Worm (Caenorhabditis elegans) whole organism, L2 larva: ENCODE data around the gene F09E5.8.
"Not testable (repeated sequence)": the region's sequence is repeated elsewhere in the genome, so short reads cannot be mapped to it uniquely, and the experiment has no call there.

Source experiments
- C34F6.9 ChIP-seq: fragments of 150-350 bp; optimal IDR thresholded peaks from 2 replicates; lab custom pipeline; 2014; ENCODE audit warnings: missing biosample characterization, missing genetic modification characterization
- F13H6.1 ChIP-seq: sonication (generic microtip); optimal IDR thresholded peaks from 2 replicates; lab custom pipeline; 2016; ENCODE audit warnings: missing genetic modification characterization, missing compliant biosample characterization
- alr-1 ChIP-seq: fragments of 150-350 bp; optimal IDR thresholded peaks from 2 replicates; lab custom pipeline; 2014; ENCODE audit warnings: missing biosample characterization, missing genetic modification characterization
- aly-2 ChIP-seq: fragments of 150-350 bp; optimal IDR thresholded peaks from 2 replicates; lab custom pipeline; 2014; ENCODE audit warnings: missing biosample characterization, missing genetic modification characterization
- ama-1 ChIP-seq: fragments of 150-350 bp; optimal IDR thresholded peaks from 2 replicates; lab custom pipeline; 2018; ENCODE audit warnings: inconsistent platforms
- blmp-1 ChIP-seq: sonication (generic microtip); optimal IDR thresholded peaks from 2 replicates; lab custom pipeline; 2017; ENCODE audit warnings: missing genetic modification characterization, mild to moderate bottlenecking, missing compliant biosample characterization, antibody characterized with exemption, moderate library complexity; ENCODE audit not compliant: insufficient read depth
- ceh-82 ChIP-seq: fragments of 150-350 bp; optimal IDR thresholded peaks from 2 replicates; lab custom pipeline; 2014; ENCODE audit warnings: missing biosample characterization, missing genetic modification characterization
- crh-2 ChIP-seq: sonication (generic microtip); optimal IDR thresholded peaks from 2 replicates; lab custom pipeline; 2017; ENCODE audit warnings: missing biosample characterization, missing genetic modification characterization
- dmd-4 ChIP-seq: sonication (generic microtip); optimal IDR thresholded peaks from 2 replicates; lab custom pipeline; 2017; ENCODE audit warnings: missing biosample characterization, missing genetic modification characterization
- egl-27 ChIP-seq: sonication (generic microtip); optimal IDR thresholded peaks from 3 replicates; lab custom pipeline; 2017; ENCODE audit warnings: missing biosample characterization, missing genetic modification reagents, missing genetic modification characterization
- elt-1 ChIP-seq: fragments of 150-350 bp; optimal IDR thresholded peaks from 2 replicates; lab custom pipeline; 2014; ENCODE audit warnings: missing biosample characterization, missing genetic modification characterization
- elt-3 ChIP-seq: sonication (generic microtip); optimal IDR thresholded peaks from 2 replicates; lab custom pipeline; 2017; ENCODE audit warnings: missing biosample characterization, missing genetic modification characterization
- fos-1 ChIP-seq: fragments of 150-350 bp; optimal IDR thresholded peaks from 2 replicates; lab custom pipeline; 2014; ENCODE audit warnings: missing biosample characterization, missing genetic modification characterization
- gmeb-1 ChIP-seq: fragments of 150-350 bp; optimal IDR thresholded peaks from 2 replicates; lab custom pipeline; 2014; ENCODE audit warnings: missing biosample characterization, missing genetic modification characterization
- lin-11 ChIP-seq: fragments of 150-350 bp; sonication (generic microtip); optimal IDR thresholded peaks from 2 replicates; lab custom pipeline; 2014; ENCODE audit warnings: missing biosample characterization, missing genetic modification characterization, inconsistent platforms, mixed read lengths
- lin-13 ChIP-seq: fragments of 150-350 bp; optimal IDR thresholded peaks from 2 replicates; lab custom pipeline; 2014; ENCODE audit warnings: missing biosample characterization, missing genetic modification reagents, missing genetic modification characterization
- lin-39 ChIP-seq: fragments of 150-350 bp; optimal IDR thresholded peaks from 2 replicates; lab custom pipeline; 2014; ENCODE audit warnings: missing biosample characterization, missing genetic modification reagents, missing genetic modification characterization
- lsy-2 ChIP-seq, 2 experiments: fragments of 150-350 bp in 1 of 2; sonication (generic microtip) in 1 of 2; optimal IDR thresholded peaks; 2 replicates each; lab custom pipeline; 2014 to 2017; ENCODE audit warnings: missing biosample characterization in 2 of 2, missing genetic modification characterization in 2 of 2
- mab-5 ChIP-seq: fragments of 150-350 bp; optimal IDR thresholded peaks from 2 replicates; lab custom pipeline; 2014; ENCODE audit warnings: missing biosample characterization, missing genetic modification characterization
- mbf-1 ChIP-seq: sonication (generic microtip); optimal IDR thresholded peaks from 2 replicates; lab custom pipeline; 2017; ENCODE audit warnings: missing biosample characterization, missing genetic modification characterization
- mdl-1 ChIP-seq, 2 experiments: fragments of 150-350 bp in 1 of 2; sonication (generic microtip) in 1 of 2; optimal IDR thresholded peaks; 2 replicates each; lab custom pipeline; 2017; ENCODE audit warnings: missing biosample characterization in 2 of 2, missing genetic modification characterization in 2 of 2
- nhr-11 ChIP-seq: fragments of 150-350 bp; optimal IDR thresholded peaks from 2 replicates; lab custom pipeline; 2014; ENCODE audit warnings: missing biosample characterization, missing genetic modification characterization
- nhr-129 ChIP-seq: fragments of 150-350 bp; optimal IDR thresholded peaks from 2 replicates; lab custom pipeline; 2014; ENCODE audit warnings: missing biosample characterization, missing genetic modification characterization
- nhr-21 ChIP-seq: fragments of 150-350 bp; optimal IDR thresholded peaks from 2 replicates; lab custom pipeline; 2014; ENCODE audit warnings: missing biosample characterization, missing genetic modification characterization
- nhr-23 ChIP-seq: fragments of 150-350 bp; optimal IDR thresholded peaks from 2 replicates; lab custom pipeline; 2014; ENCODE audit warnings: missing biosample characterization, missing genetic modification reagents, missing genetic modification characterization
- nhr-237 ChIP-seq: fragments of 150-350 bp; optimal IDR thresholded peaks from 2 replicates; lab custom pipeline; 2014; ENCODE audit warnings: missing biosample characterization, missing genetic modification characterization
- nhr-25 ChIP-seq: fragments of 150-350 bp; sonication (generic microtip); optimal IDR thresholded peaks from 3 replicates; lab custom pipeline; 2014; ENCODE audit warnings: missing biosample characterization, missing genetic modification characterization
- nhr-77 ChIP-seq: fragments of 150-350 bp; optimal IDR thresholded peaks from 2 replicates; lab custom pipeline; 2014; ENCODE audit warnings: missing biosample characterization, missing genetic modification characterization
- skn-1 ChIP-seq: sonication (generic microtip); optimal IDR thresholded peaks from 2 replicates; lab custom pipeline; 2017; ENCODE audit warnings: missing biosample characterization, missing genetic modification characterization
- sma-3 ChIP-seq: sonication (generic microtip); optimal IDR thresholded peaks from 2 replicates; lab custom pipeline; 2016; ENCODE audit warnings: missing genetic modification reagents, missing genetic modification characterization, missing compliant biosample characterization
- sma-9 ChIP-seq, 2 experiments: fragments of 150-350 bp in 1 of 2; sonication (generic microtip) in 1 of 2; optimal IDR thresholded peaks; 2 replicates each; lab custom pipeline; 2014 to 2016; ENCODE audit warnings: missing genetic modification characterization in 2 of 2, mild to moderate bottlenecking in 1 of 2, missing biosample characterization in 1 of 2, missing compliant biosample characterization in 1 of 2, missing genetic modification reagents in 1 of 2, moderate library complexity in 1 of 2
- snpc-4 ChIP-seq: fragments of 150-350 bp; optimal IDR thresholded peaks from 2 replicates; lab custom pipeline; 2014; ENCODE audit warnings: missing biosample characterization, missing genetic modification characterization
- unc-39 ChIP-seq: fragments of 150-350 bp; optimal IDR thresholded peaks from 2 replicates; lab custom pipeline; 2014; ENCODE audit warnings: missing biosample characterization, missing genetic modification characterization
- unc-55 ChIP-seq: fragments of 150-350 bp; sonication (generic microtip); optimal IDR thresholded peaks from 3 replicates; lab custom pipeline; 2014; ENCODE audit warnings: missing biosample characterization, missing genetic modification reagents, missing genetic modification characterization
- unc-62 ChIP-seq: fragments of 150-350 bp; optimal IDR thresholded peaks from 2 replicates; lab custom pipeline; 2014; ENCODE audit warnings: missing biosample characterization, missing genetic modification reagents, missing genetic modification characterization
- zag-1 ChIP-seq: fragments of 150-350 bp; optimal IDR thresholded peaks from 2 replicates; lab custom pipeline; 2014; ENCODE audit warnings: missing biosample characterization, missing genetic modification characterization

The F09E5.8 gene

ce11 chrII:5341573-5341972 lies 8.9 kb upstream of the F09E5.8 start:
- no peak for TF ChIP-seq lin-11
- TF ChIP-seq sma-9 (GFP tag; optimal IDR thresholded peaks at IDR 0.05; lab: Kevin White, UChicago): peak; percentile 5
- TF ChIP-seq sma-9 (tag; optimal IDR thresholded peaks at IDR 0.05; lab: Kevin White, UChicago): no peak
- no peak for TF ChIP-seq unc-55 (GFP tag; lab: Kevin White, UChicago)
- no peak for TF ChIP-seq nhr-77 (tag; lab: Kevin White, UChicago)
- TF ChIP-seq lsy-2 (tag; optimal IDR thresholded peaks at IDR 0.05; lab: Kevin White, UChicago): no peak
- TF ChIP-seq fos-1 (tag; lab: Kevin White, UChicago): no peak
- no peak for TF ChIP-seq gmeb-1 (tag; lab: Kevin White, UChicago)
- TF ChIP-seq nhr-21 (tag; lab: Kevin White, UChicago): peak; percentile 3

- no peak for TF ChIP-seq elt-1 (tag; lab: Kevin White, UChicago)
- no peak for TF ChIP-seq nhr-23
- peak; percentile 22 for TF ChIP-seq sma-9 (GFP tag; optimal IDR thresholded peaks at IDR 0.05; lab: Kevin White, UChicago)
- no peak for TF ChIP-seq sma-9 (tag; optimal IDR thresholded peaks at IDR 0.05; lab: Kevin White, UChicago)
- no peak for TF ChIP-seq dmd-4 (tag; lab: Kevin White, UChicago)
- no peak for TF ChIP-seq unc-62 (GFP tag; lab: Kevin White, UChicago)
- TF ChIP-seq aly-2 (tag; lab: Kevin White, UChicago): no peak
- peak; percentile 11 for TF ChIP-seq sma-3
- TF ChIP-seq skn-1: no peak
- TF ChIP-seq C34F6.9 (tag; lab: Kevin White, UChicago): peak; percentile 6
Measured at ce11 chrII:5342412-5342811, 8.1 kb upstream of the F09E5.8 start.

- no peak for TF ChIP-seq ceh-82 (tag; lab: Kevin White, UChicago)
- TF ChIP-seq nhr-11 (tag; lab: Kevin White, UChicago): no peak
Measured at ce11 chrII:5344775-5345174, 5.7 kb upstream of the F09E5.8 start, which contains the start of gene F09E5.14. Gene F09E5.14 (minus strand): TSS chrII:5344875.

- TF ChIP-seq mab-5 (tag; lab: Kevin White, UChicago): peak; percentile 27
- peak; percentile 54 for TF ChIP-seq F13H6.1 (tag; lab: Kevin White, UChicago)
- peak; percentile 82 for TF ChIP-seq lin-13 (GFP tag; lab: Kevin White, UChicago)
- TF ChIP-seq unc-55 (GFP tag; lab: Kevin White, UChicago): peak; percentile 65
- TF ChIP-seq nhr-21 (tag; lab: Kevin White, UChicago): peak; percentile 37
- peak; percentile 53 to 77 for TF ChIP-seq lsy-2 (tag; optimal IDR thresholded peaks at IDR 0.05; lab: Kevin White, UChicago)
- peak; percentile 94 for TF ChIP-seq gmeb-1 (tag; lab: Kevin White, UChicago)
- TF ChIP-seq snpc-4 (tag; lab: Kevin White, UChicago): peak; percentile 23
- TF ChIP-seq sma-9 (GFP tag; optimal IDR thresholded peaks at IDR 0.05; lab: Kevin White, UChicago): peak; percentile 46
- not testable (repeated sequence) for TF ChIP-seq sma-9 (tag; optimal IDR thresholded peaks at IDR 0.05; lab: Kevin White, UChicago)
- peak; percentile 64 for TF ChIP-seq C34F6.9 (tag; lab: Kevin White, UChicago)
- peak; percentile 50 for TF ChIP-seq crh-2 (tag; lab: Kevin White, UChicago)
- TF ChIP-seq nhr-25 (tag; lab: Kevin White, UChicago): peak; percentile 31
- TF ChIP-seq sma-3: peak; percentile 55
- peak; percentile 69 for TF ChIP-seq nhr-129 (tag; lab: Kevin White, UChicago)
Measured at ce11 chrII:5346350-5346749, 4.1 kb upstream of the F09E5.8 start.

- TF ChIP-seq lin-13 (GFP tag; lab: Kevin White, UChicago) (no peak), mbf-1 (tag; lab: Kevin White, UChicago) (no peak), zag-1 (tag; lab: Kevin White, UChicago) (no peak), unc-39 (no peak), alr-1 (no peak), nhr-237 (no peak), aly-2 (tag; lab: Kevin White, UChicago) (no peak), F13H6.1 (tag; lab: Kevin White, UChicago) (no peak), mdl-1 (tag; optimal IDR thresholded peaks at IDR 0.05; lab: Kevin White, UChicago) (no peak), egl-27 (tag; lab: Kevin White, UChicago) (no peak), blmp-1 (no peak), crh-2 (tag; lab: Kevin White, UChicago) (no peak), nhr-11 (tag; lab: Kevin White, UChicago) (no peak), elt-3 (tag; lab: Kevin White, UChicago) (no peak), lin-39 (tag; lab: Kevin White, UChicago) (no peak), lin-11 (no peak), ama-1 (lab: Kevin White, UChicago) (no peak), skn-1 (no peak)
Measured at ce11 chrII:5351799-5352198, 1.3 kb downstream of the F09E5.8 start, which contains the start of gene F09E5.7. Gene F09E5.7 (plus strand): TSS chrII:5352099.
